Worm (Caenorhabditis elegans) whole organism, mixed stage, embryonic: ENCODE results near the gene lin-18.
A peak's percentile ranks its signal among the peaks of the same experiment; 100 is the strongest.

Experiments used
- M03D4.4 ChIP-seq: sonication (generic microtip); optimal IDR thresholded peaks from 2 replicates; lab custom pipeline; 2017; ENCODE audit warnings: mild to moderate bottlenecking, missing genetic modification characterization, missing compliant biosample characterization
- bed-3 ChIP-seq: fragments of 200-800 bp; sonication (Bioruptor generic); optimal IDR thresholded peaks from 3 replicates; lab custom pipeline; 2018; ENCODE audit warnings: mild to moderate bottlenecking, missing genetic modification characterization, moderate library complexity, missing compliant biosample characterization
- blmp-1 ChIP-seq: fragments of 150-350 bp; optimal IDR thresholded peaks from 2 replicates; lab custom pipeline; 2014; ENCODE audit warnings: missing biosample characterization, missing genetic modification characterization
- ceh-39 ChIP-seq: fragments of 150-350 bp; optimal IDR thresholded peaks from 2 replicates; lab custom pipeline; 2014; ENCODE audit warnings: missing biosample characterization, missing genetic modification characterization
- ceh-43 ChIP-seq: fragments of 200-800 bp; sonication (Bioruptor generic); optimal IDR thresholded peaks from 2 replicates; lab custom pipeline; 2018; ENCODE audit warnings: mild to moderate bottlenecking, missing genetic modification characterization, moderate library complexity, missing compliant biosample characterization
- ceh-83 ChIP-seq: fragments of 200-800 bp; sonication (Bioruptor generic); optimal IDR thresholded peaks from 2 replicates; lab custom pipeline; 2018; ENCODE audit warnings: mild to moderate bottlenecking, missing genetic modification characterization, missing compliant biosample characterization
- ces-1 ChIP-seq: fragments of 150-350 bp; optimal IDR thresholded peaks from 2 replicates; lab custom pipeline; 2014; ENCODE audit warnings: missing biosample characterization, missing genetic modification reagents, missing genetic modification characterization
- cnd-1 ChIP-seq: fragments of 200-800 bp; sonication (Bioruptor generic); optimal IDR thresholded peaks from 2 replicates; lab custom pipeline; 2018; ENCODE audit warnings: mild to moderate bottlenecking, missing genetic modification characterization, missing compliant biosample characterization
- drap-1 ChIP-seq: fragments of 200-800 bp; sonication (Bioruptor generic); optimal IDR thresholded peaks from 3 replicates; lab custom pipeline; 2018; ENCODE audit warnings: mild to moderate bottlenecking, missing genetic modification characterization, missing compliant biosample characterization
- elt-1 ChIP-seq: sonication (generic microtip); optimal IDR thresholded peaks from 2 replicates; lab custom pipeline; 2017; ENCODE audit warnings: missing genetic modification characterization, mild to moderate bottlenecking, missing compliant biosample characterization, antibody characterized with exemption, moderate library complexity, borderline replicate concordance; ENCODE audit not compliant: insufficient read depth
- elt-3 ChIP-seq: fragments of 150-350 bp; optimal IDR thresholded peaks from 2 replicates; lab custom pipeline; 2014; ENCODE audit warnings: missing biosample characterization, missing genetic modification characterization
- flh-1 ChIP-seq: fragments of 200-800 bp; sonication (Bioruptor generic); optimal IDR thresholded peaks from 2 replicates; lab custom pipeline; 2018; ENCODE audit warnings: mild to moderate bottlenecking, missing genetic modification characterization, moderate library complexity, missing compliant biosample characterization
- ham-2 ChIP-seq: fragments of 200-800 bp; sonication (Bioruptor generic); optimal IDR thresholded peaks from 2 replicates; lab custom pipeline; 2018; ENCODE audit warnings: mild to moderate bottlenecking, missing genetic modification characterization, missing compliant biosample characterization
- hlh-1 ChIP-seq: fragments of 150-350 bp; optimal IDR thresholded peaks from 2 replicates; lab custom pipeline; 2014; ENCODE audit warnings: missing biosample characterization, missing genetic modification reagents, missing genetic modification characterization
- lin-13 ChIP-seq: fragments of 150-350 bp; optimal IDR thresholded peaks from 2 replicates; lab custom pipeline; 2014; ENCODE audit warnings: missing biosample characterization, missing genetic modification characterization
- lin-32 ChIP-seq: fragments of 200-800 bp; sonication (Bioruptor generic); optimal IDR thresholded peaks from 2 replicates; lab custom pipeline; 2018; ENCODE audit warnings: mild to moderate bottlenecking, missing genetic modification characterization, missing compliant biosample characterization
- lsy-2 ChIP-seq: fragments of 150-350 bp; optimal IDR thresholded peaks from 2 replicates; lab custom pipeline; 2014; ENCODE audit warnings: missing biosample characterization, missing genetic modification characterization
- mab-5 ChIP-seq: fragments of 150-350 bp; optimal IDR thresholded peaks from 2 replicates; lab custom pipeline; 2014; ENCODE audit warnings: missing biosample characterization, missing genetic modification characterization
- mep-1 ChIP-seq: fragments of 150-350 bp; optimal IDR thresholded peaks from 2 replicates; lab custom pipeline; 2017; ENCODE audit warnings: missing biosample characterization, missing genetic modification reagents, missing genetic modification characterization, inconsistent platforms
- mls-2 ChIP-seq: sonication (generic microtip); optimal IDR thresholded peaks from 2 replicates; lab custom pipeline; 2016; ENCODE audit warnings: mild to moderate bottlenecking, missing genetic modification characterization, moderate library complexity, missing compliant biosample characterization
- nhr-12 ChIP-seq: fragments of 150-350 bp; optimal IDR thresholded peaks from 2 replicates; lab custom pipeline; 2014; ENCODE audit warnings: missing biosample characterization, missing genetic modification characterization
- nhr-2 ChIP-seq: fragments of 150-350 bp; optimal IDR thresholded peaks from 2 replicates; lab custom pipeline; 2014; ENCODE audit warnings: missing biosample characterization, missing genetic modification characterization
- nhr-237 ChIP-seq: fragments of 150-350 bp; optimal IDR thresholded peaks from 2 replicates; lab custom pipeline; 2014; ENCODE audit warnings: missing biosample characterization, missing genetic modification characterization
- nhr-28 ChIP-seq: fragments of 150-350 bp; optimal IDR thresholded peaks from 2 replicates; lab custom pipeline; 2014; ENCODE audit warnings: missing biosample characterization, missing genetic modification characterization
- nhr-76 ChIP-seq: sonication (generic microtip); optimal IDR thresholded peaks from 2 replicates; lab custom pipeline; 2017; ENCODE audit warnings: missing biosample characterization, missing genetic modification characterization
- sem-2 ChIP-seq: fragments of 200-800 bp; sonication (Bioruptor generic); optimal IDR thresholded peaks from 2 replicates; lab custom pipeline; 2018; ENCODE audit warnings: mild to moderate bottlenecking, missing genetic modification characterization, missing compliant biosample characterization
- snpc-4 ChIP-seq: fragments of 150-350 bp; optimal IDR thresholded peaks from 2 replicates; lab custom pipeline; 2014; ENCODE audit warnings: missing biosample characterization, missing genetic modification characterization
- sptf-1 ChIP-seq: sonication (generic microtip); optimal IDR thresholded peaks from 2 replicates; lab custom pipeline; 2017; ENCODE audit warnings: mild to moderate bottlenecking, missing genetic modification characterization, moderate library complexity, missing compliant biosample characterization
- tbx-8 ChIP-seq: fragments of 200-800 bp; sonication (Bioruptor generic); optimal IDR thresholded peaks from 2 replicates; lab custom pipeline; 2018; ENCODE audit warnings: mild to moderate bottlenecking, missing genetic modification characterization, moderate library complexity, missing compliant biosample characterization
- unc-120 ChIP-seq: sonication (generic microtip); optimal IDR thresholded peaks from 2 replicates; lab custom pipeline; 2017; ENCODE audit warnings: missing genetic modification characterization, missing compliant biosample characterization; ENCODE audit not compliant: poor library complexity, severe bottlenecking
- unc-39 ChIP-seq: fragments of 150-350 bp; optimal IDR thresholded peaks from 2 replicates; lab custom pipeline; 2014; ENCODE audit warnings: missing biosample characterization, missing genetic modification characterization
- unc-62 ChIP-seq: fragments of 150-350 bp; optimal IDR thresholded peaks from 2 replicates; lab custom pipeline; 2014; ENCODE audit warnings: missing biosample characterization, missing genetic modification reagents, missing genetic modification characterization
- zip-8 ChIP-seq: fragments of 150-350 bp; optimal IDR thresholded peaks from 2 replicates; lab custom pipeline; 2014; ENCODE audit warnings: missing biosample characterization, missing genetic modification characterization
- ztf-11 ChIP-seq: fragments of 150-350 bp; optimal IDR thresholded peaks from 2 replicates; lab custom pipeline; 2014; ENCODE audit warnings: missing biosample characterization, missing genetic modification characterization

The lin-18 gene

ce11 chrX:3990941-3991340 lies 32.6 kb downstream of the lin-18 start:
- no peak for TF ChIP-seq ztf-11 (tag; lab: Kevin White, UChicago)
- peak; percentile 66 for TF ChIP-seq ces-1 (GFP tag; lab: Kevin White, UChicago)
- TF ChIP-seq nhr-76 = no peak
- no peak for TF ChIP-seq unc-62 (GFP tag; lab: Kevin White, UChicago)
- TF ChIP-seq lin-13 (tag; lab: Kevin White, UChicago) = no peak

ce11 chrX:3991652-3992051 lies 33.3 kb downstream of the lin-18 start:
- TF ChIP-seq tbx-8 (GFP tag; lab: Kevin White, UChicago) = no peak
- no peak for TF ChIP-seq ztf-11 (tag; lab: Kevin White, UChicago)
- no peak for TF ChIP-seq unc-62 (GFP tag; lab: Kevin White, UChicago)
- no peak for TF ChIP-seq unc-120 (tag; lab: Kevin White, UChicago)
- TF ChIP-seq unc-39 = no peak
- no peak for TF ChIP-seq lsy-2 (tag; lab: Kevin White, UChicago)
- TF ChIP-seq lin-13 (tag; lab: Kevin White, UChicago) = no peak
- TF ChIP-seq elt-3 (tag; lab: Kevin White, UChicago) = no peak
- TF ChIP-seq nhr-2 = no peak
- TF ChIP-seq blmp-1 (tag; lab: Kevin White, UChicago) = no peak
- TF ChIP-seq, all 35 proteins: peak for 0

- peak; percentile 35 for TF ChIP-seq lin-32 (GFP tag; lab: Kevin White, UChicago)
- peak; percentile 71 for TF ChIP-seq sptf-1 (tag; lab: Kevin White, UChicago)
- peak; percentile 31 for TF ChIP-seq unc-120 (tag; lab: Kevin White, UChicago)
- no peak for TF ChIP-seq snpc-4 (tag; lab: Kevin White, UChicago)
- no peak for TF ChIP-seq elt-3 (tag; lab: Kevin White, UChicago)
- TF ChIP-seq nhr-28 = no peak
- peak; percentile 76 for TF ChIP-seq M03D4.4
- TF ChIP-seq ceh-83 (GFP tag; lab: Kevin White, UChicago) = peak; percentile 75
- no peak for TF ChIP-seq unc-62 (GFP tag; lab: Kevin White, UChicago)
- no peak for TF ChIP-seq lin-13 (tag; lab: Kevin White, UChicago)
- TF ChIP-seq mep-1 = no peak
- TF ChIP-seq blmp-1 (tag; lab: Kevin White, UChicago) = no peak
- no peak for TF ChIP-seq nhr-237 (tag; lab: Kevin White, UChicago)
- no peak for TF ChIP-seq nhr-2
- peak; percentile 69 for TF ChIP-seq mls-2
- no peak for TF ChIP-seq ces-1 (GFP tag; lab: Kevin White, UChicago)
- peak; percentile 54 for TF ChIP-seq sem-2 (GFP tag; lab: Kevin White, UChicago)
- peak; percentile 54 for TF ChIP-seq ceh-43 (GFP tag; lab: Kevin White, UChicago)
- no peak for TF ChIP-seq unc-39
- TF ChIP-seq zip-8 (tag; lab: Kevin White, UChicago) = no peak
- TF ChIP-seq lsy-2 (tag; lab: Kevin White, UChicago) = no peak
- TF ChIP-seq elt-1 (tag; lab: Kevin White, UChicago) = no peak
- no peak for TF ChIP-seq nhr-76
- peak; percentile 38 for TF ChIP-seq flh-1 (GFP tag; lab: Kevin White, UChicago)
- TF ChIP-seq mab-5 (tag; lab: Kevin White, UChicago) = no peak
- TF ChIP-seq drap-1 = peak; percentile 74
- no peak for TF ChIP-seq ceh-39 (tag; lab: Kevin White, UChicago)
- peak; percentile 41 for TF ChIP-seq cnd-1 (tag; lab: Kevin White, UChicago)
- no peak for TF ChIP-seq ztf-11 (tag; lab: Kevin White, UChicago)
- TF ChIP-seq ham-2 (GFP tag; lab: Kevin White, UChicago) = peak; percentile 9
- TF ChIP-seq bed-3 = no peak
Observed at ce11 chrX:3994418-3994817, 36.1 kb downstream of the lin-18 start.

- TF ChIP-seq drap-1 (no peak), elt-3 (tag; lab: Kevin White, UChicago) (no peak), unc-39 (no peak), hlh-1 (tag; lab: Kevin White, UChicago) (no peak), nhr-12 (no peak), sem-2 (GFP tag; lab: Kevin White, UChicago) (no peak)
Observed at ce11 chrX:3997040-3997439, 38.7 kb downstream of the lin-18 start, which contains the start of gene R02E12.5. Gene R02E12.5 (plus strand): TSS chrX:3997340.
